Worm (Caenorhabditis elegans) whole organism, young adult: ENCODE measurements around the gene C14A4.9.

Experiments used
- C17E4.6 ChIP-seq: fragments of 200-800 bp; sonication (Bioruptor generic); IDR thresholded peaks from 2 replicates; pipeline ENCODE4 v1.3.6; 2022; ENCODE audit warnings: missing genetic modification reagents, missing genetic modification characterization, missing compliant biosample characterization
- F10E7.11 ChIP-seq: sonication (generic microtip); optimal IDR thresholded peaks from 2 replicates; lab custom pipeline; 2017; ENCODE audit warnings: mild to moderate bottlenecking, missing genetic modification characterization, moderate library complexity, missing compliant biosample characterization
- F39B2.1 ChIP-seq: fragments of 200-800 bp; sonication (Bioruptor generic); IDR thresholded peaks from 2 replicates; pipeline ENCODE4 v1.3.6; 2022; ENCODE audit warnings: missing genetic modification reagents, missing genetic modification characterization, missing compliant biosample characterization
- F57C9.4 ChIP-seq: sonication (generic microtip); optimal IDR thresholded peaks from 2 replicates; lab custom pipeline; 2017; ENCODE audit warnings: mild to moderate bottlenecking, missing genetic modification characterization, missing compliant biosample characterization
- K11D2.4 ChIP-seq: fragments of 200-800 bp; sonication (Bioruptor generic); IDR thresholded peaks from 2 replicates; pipeline ENCODE4 v1.3.6; 2022; ENCODE audit warnings: missing genetic modification reagents, missing genetic modification characterization, missing compliant biosample characterization
- K12H6.12 ChIP-seq: fragments of 200-800 bp; sonication (Bioruptor generic); optimal IDR thresholded peaks from 2 replicates; lab custom pipeline; 2018; ENCODE audit warnings: mild to moderate bottlenecking, missing genetic modification characterization, missing compliant biosample characterization
- T07F8.4 ChIP-seq: sonication (generic microtip); optimal IDR thresholded peaks from 2 replicates; lab custom pipeline; 2016; ENCODE audit warnings: mild to moderate bottlenecking, missing genetic modification characterization, moderate library complexity, missing compliant biosample characterization
- Y53F4B.3 ChIP-seq: fragments of 200-800 bp; sonication (Bioruptor generic); IDR thresholded peaks from 2 replicates; pipeline ENCODE4 v1.3.6; 2022; ENCODE audit warnings: missing genetic modification reagents, missing genetic modification characterization, missing compliant biosample characterization
- Y53G8AR.9 ChIP-seq: fragments of 200-800 bp; sonication (Bioruptor generic); conservative IDR thresholded peaks from 2 replicates; pipeline ENCODE4 v1.3.6; 2022; ENCODE audit warnings: missing genetic modification reagents, missing genetic modification characterization, missing compliant biosample characterization
- Y67H2A.10 ChIP-seq: fragments of 200-800 bp; sonication (Bioruptor generic); conservative IDR thresholded peaks from 2 replicates; pipeline ENCODE4 v1.3.6; 2022; ENCODE audit warnings: missing genetic modification reagents, missing genetic modification characterization, missing compliant biosample characterization
- Y79H2A.3 ChIP-seq: fragments of 200-800 bp; sonication (Bioruptor generic); conservative IDR thresholded peaks from 2 replicates; pipeline ENCODE4 v1.3.6; 2022; ENCODE audit warnings: missing genetic modification reagents, missing genetic modification characterization, missing compliant biosample characterization
- Y95B8A.8 ChIP-seq: fragments of 200-800 bp; sonication (Bioruptor generic); IDR thresholded peaks from 2 replicates; pipeline ENCODE4 v1.3.6; 2022; ENCODE audit warnings: missing genetic modification reagents, missing genetic modification characterization, missing compliant biosample characterization
- akir-1 ChIP-seq: fragments of 200-800 bp; sonication (Bioruptor generic); optimal IDR thresholded peaks from 2 replicates; lab custom pipeline; 2018; ENCODE audit warnings: mild to moderate bottlenecking, missing genetic modification characterization, moderate library complexity, missing compliant biosample characterization
- aptf-2 ChIP-seq: fragments of 200-800 bp; sonication (Bioruptor generic); conservative IDR thresholded peaks from 2 replicates; pipeline ENCODE4 v1.3.6; 2022; ENCODE audit warnings: missing genetic modification reagents, missing genetic modification characterization, missing compliant biosample characterization
- aptf-3 ChIP-seq: fragments of 200-800 bp; sonication (Bioruptor generic); IDR thresholded peaks from 2 replicates; pipeline ENCODE4 v1.3.6; 2022; ENCODE audit warnings: missing genetic modification characterization, missing compliant biosample characterization
- ceh-100 ChIP-seq: fragments of 200-800 bp; sonication (Bioruptor generic); IDR thresholded peaks from 2 replicates; pipeline ENCODE4 v1.3.6; 2022; ENCODE audit warnings: missing genetic modification reagents, missing genetic modification characterization, missing compliant biosample characterization
- ceh-58 ChIP-seq: fragments of 200-800 bp; sonication (Bioruptor generic); IDR thresholded peaks from 2 replicates; pipeline ENCODE4 v1.3.6; 2022; ENCODE audit warnings: missing genetic modification characterization, missing compliant biosample characterization
- ceh-79 ChIP-seq: sonication (generic microtip); optimal IDR thresholded peaks from 2 replicates; lab custom pipeline; 2017; ENCODE audit warnings: mild to moderate bottlenecking, missing genetic modification characterization, missing compliant biosample characterization
- chd-7 ChIP-seq: sonication (generic microtip); optimal IDR thresholded peaks from 2 replicates; lab custom pipeline; 2016; ENCODE audit warnings: mild to moderate bottlenecking, missing genetic modification characterization, moderate library complexity, missing compliant biosample characterization
- dpff-1 ChIP-seq: sonication (generic microtip); optimal IDR thresholded peaks from 2 replicates; lab custom pipeline; 2017; ENCODE audit warnings: mild to moderate bottlenecking, missing genetic modification characterization, missing compliant biosample characterization
- dpl-1 ChIP-seq: fragments of 150-350 bp; optimal IDR thresholded peaks from 2 replicates; lab custom pipeline; 2014; ENCODE audit warnings: missing biosample characterization, missing genetic modification reagents, missing genetic modification characterization
- egl-18 ChIP-seq: fragments of 200-800 bp; sonication (Bioruptor generic); IDR thresholded peaks from 2 replicates; pipeline ENCODE4 v1.3.6; 2022; ENCODE audit warnings: missing genetic modification reagents, missing genetic modification characterization, missing compliant biosample characterization
- egl-44 ChIP-seq: fragments of 200-800 bp; sonication (Bioruptor generic); IDR thresholded peaks from 2 replicates; pipeline ENCODE4 v1.3.6; 2022; ENCODE audit warnings: missing genetic modification reagents, missing genetic modification characterization, missing compliant biosample characterization
- ekl-4 ChIP-seq: fragments of 200-800 bp; sonication (Bioruptor generic); IDR thresholded peaks from 2 replicates; pipeline ENCODE4 v1.3.6; 2022; ENCODE audit warnings: missing genetic modification reagents, missing genetic modification characterization, missing compliant biosample characterization
- hlh-12 ChIP-seq: sonication (generic microtip); optimal IDR thresholded peaks from 2 replicates; lab custom pipeline; 2016; ENCODE audit warnings: missing genetic modification characterization, missing compliant biosample characterization
- hsf-1 ChIP-seq: fragments of 200-800 bp; sonication (Bioruptor generic); IDR thresholded peaks from 2 replicates; pipeline ENCODE4 v1.3.6; 2022; ENCODE audit warnings: missing genetic modification reagents, missing genetic modification characterization, missing compliant biosample characterization
- lsy-27 ChIP-seq: sonication (generic microtip); optimal IDR thresholded peaks from 2 replicates; lab custom pipeline; 2017; ENCODE audit warnings: missing genetic modification characterization, mild to moderate bottlenecking, missing compliant biosample characterization, antibody characterized with exemption, missing genotype, borderline replicate concordance; ENCODE audit not compliant: insufficient read depth
- madf-6 ChIP-seq: fragments of 200-800 bp; sonication (Bioruptor generic); IDR thresholded peaks from 2 replicates; pipeline ENCODE4 v1.3.6; 2022; ENCODE audit warnings: missing genetic modification reagents, missing genetic modification characterization, missing compliant biosample characterization
- mel-28 ChIP-seq: sonication (generic microtip); optimal IDR thresholded peaks from 2 replicates; lab custom pipeline; 2016; ENCODE audit warnings: borderline replicate concordance, mild to moderate bottlenecking, missing genetic modification characterization, missing compliant biosample characterization
- nhr-179 ChIP-seq: sonication (generic microtip); optimal IDR thresholded peaks from 2 replicates; lab custom pipeline; 2016; ENCODE audit warnings: mild to moderate bottlenecking, missing genetic modification characterization, missing compliant biosample characterization
- nhr-27 ChIP-seq: fragments of 200-800 bp; sonication (Bioruptor generic); optimal IDR thresholded peaks from 2 replicates; lab custom pipeline; 2018; ENCODE audit warnings: mild to moderate bottlenecking, missing genetic modification characterization, moderate library complexity, missing compliant biosample characterization
- pbrm-1 ChIP-seq: fragments of 200-800 bp; sonication (Bioruptor generic); IDR thresholded peaks from 2 replicates; pipeline ENCODE4 v1.3.6; 2022; ENCODE audit warnings: missing genetic modification reagents, missing genetic modification characterization, missing compliant biosample characterization
- pha-4 ChIP-seq: fragments of 150-350 bp; sonication (generic microtip); optimal IDR thresholded peaks from 2 replicates; lab custom pipeline; 2014; ENCODE audit warnings: missing biosample characterization, missing genetic modification reagents, missing genetic modification characterization
- rcor-1 ChIP-seq: fragments of 200-800 bp; sonication (Bioruptor generic); IDR thresholded peaks from 2 replicates; pipeline ENCODE4 v1.3.6; 2022; ENCODE audit warnings: missing genetic modification reagents, missing genetic modification characterization, missing compliant biosample characterization
- sea-2 ChIP-seq: fragments of 200-800 bp; sonication (Bioruptor generic); IDR thresholded peaks from 2 replicates; pipeline ENCODE4 v1.3.6; 2022; ENCODE audit warnings: missing genetic modification characterization, missing compliant biosample characterization
- snpc-1.1 ChIP-seq: sonication (generic microtip); optimal IDR thresholded peaks from 2 replicates; lab custom pipeline; 2017; ENCODE audit warnings: missing genetic modification characterization, mild to moderate bottlenecking, missing compliant biosample characterization, antibody characterized with exemption, moderate library complexity, missing genotype, missing genetic modification reagents; ENCODE audit not compliant: insufficient read depth
- snpc-1.3 ChIP-seq: sonication (generic microtip); optimal IDR thresholded peaks from 2 replicates; lab custom pipeline; 2017; ENCODE audit warnings: missing genetic modification characterization, mild to moderate bottlenecking, missing compliant biosample characterization, antibody characterized with exemption, moderate library complexity, missing genotype, missing genetic modification reagents; ENCODE audit not compliant: insufficient read depth
- snpc-3.4 ChIP-seq: sonication (generic microtip); optimal IDR thresholded peaks from 2 replicates; lab custom pipeline; 2017; ENCODE audit warnings: missing genetic modification characterization, mild to moderate bottlenecking, missing compliant biosample characterization, antibody characterized with exemption, moderate library complexity, missing genotype, missing genetic modification reagents
- snpc-4 ChIP-seq, 5 experiments: fragments of 150-350 bp in 1 of 5; sonication (generic microtip) in 4 of 5; optimal IDR thresholded peaks; 2 replicates each; lab custom pipeline; 2014 to 2018; ENCODE audit warnings: missing genetic modification characterization in 5 of 5, missing biosample characterization in 3 of 5, antibody characterized with exemption in 2 of 5, mild to moderate bottlenecking in 2 of 5, missing compliant biosample characterization in 2 of 5, missing genotype in 2 of 5, moderate library complexity in 2 of 5, missing genetic modification reagents in 1 of 5
- tlf-1 ChIP-seq: fragments of 200-800 bp; sonication (Bioruptor generic); optimal IDR thresholded peaks from 2 replicates; lab custom pipeline; 2018; ENCODE audit warnings: mild to moderate bottlenecking, missing genetic modification characterization, missing compliant biosample characterization
- unc-130 ChIP-seq: sonication (generic microtip); optimal IDR thresholded peaks from 2 replicates; lab custom pipeline; 2016; ENCODE audit warnings: missing genetic modification reagents, missing genetic modification characterization, missing compliant biosample characterization
- unc-62 ChIP-seq: fragments of 150-350 bp; optimal IDR thresholded peaks from 2 replicates; lab custom pipeline; 2014; ENCODE audit warnings: missing biosample characterization, missing genetic modification reagents, missing genetic modification characterization
- xnd-1 ChIP-seq: sonication (generic microtip); optimal IDR thresholded peaks from 2 replicates; lab custom pipeline; 2016; ENCODE audit warnings: missing genotype, missing genetic modification reagents, missing genetic modification characterization, missing compliant biosample characterization
- zim-3 ChIP-seq: sonication (generic microtip); optimal IDR thresholded peaks from 2 replicates; lab custom pipeline; 2017; ENCODE audit warnings: mild to moderate bottlenecking, missing genetic modification characterization, moderate library complexity, missing compliant biosample characterization
- ztf-18 ChIP-seq: sonication (generic microtip); optimal IDR thresholded peaks from 2 replicates; lab custom pipeline; 2016; ENCODE audit warnings: missing genotype, mild to moderate bottlenecking, missing genetic modification characterization, missing compliant biosample characterization
- ztf-28 ChIP-seq: fragments of 200-800 bp; sonication (Bioruptor generic); IDR thresholded peaks from 2 replicates; pipeline ENCODE4 v1.3.6; 2022; ENCODE audit warnings: missing genetic modification reagents, missing genetic modification characterization, missing compliant biosample characterization
- ztf-3 ChIP-seq: fragments of 200-800 bp; sonication (Bioruptor generic); optimal IDR thresholded peaks from 2 replicates; lab custom pipeline; 2018; ENCODE audit warnings: mild to moderate bottlenecking, missing genetic modification characterization, missing compliant biosample characterization

Gene C14A4.9

ce11 chrII:10559671-10560184, 39.4 kb upstream of the C14A4.9 start:
- TF ChIP-seq K11D2.4 (no peak), egl-18 (no peak), sea-2 (GFP tag; lab: Robert Waterston, UW) (no peak), F57C9.4 (tag; lab: Kevin White, UChicago) (no peak), F39B2.1 (GFP tag; lab: Robert Waterston, UW) (no peak), snpc-1.1 (tag; lab: Kevin White, UChicago) (no peak), ekl-4 (GFP tag; lab: Robert Waterston, UW) (0 out of 2 replicates have a peak, but pooled peaks have one; percentile 60), egl-44 (GFP tag; lab: Robert Waterston, UW) (no peak), ceh-58 (GFP tag; lab: Robert Waterston, UW) (no peak), ceh-79 (tag; lab: Kevin White, UChicago) (no peak), xnd-1 (no peak), aptf-2 (GFP tag; lab: Robert Waterston, UW) (no peak), Y53G8AR.9 (GFP tag; lab: Robert Waterston, UW) (0 out of 2 replicates have a peak, but pooled peaks have one; percentile 11), nhr-179 (no peak), unc-130 (GFP tag; lab: Kevin White, UChicago) (no peak), chd-7 (tag; lab: Kevin White, UChicago) (no peak), K12H6.12 (tag; lab: Kevin White, UChicago) (no peak), pbrm-1 (0 out of 2 replicates have a peak, but pooled peaks have one; percentile 57), aptf-3 (GFP tag; lab: Robert Waterston, UW) (no peak), snpc-4 (GFP tag; optimal IDR thresholded peaks at IDR 0.05; lab: Kevin White, UChicago) (peak; percentile 6), snpc-4 (tag; optimal IDR thresholded peaks at IDR 0.05; lab: Kevin White, UChicago) (no peak), Y95B8A.8 (GFP tag; lab: Robert Waterston, UW) (no peak), ztf-28 (no peak), nhr-27 (tag; lab: Kevin White, UChicago) (no peak), unc-62 (GFP tag; lab: Kevin White, UChicago) (no peak), dpl-1 (no peak), mel-28 (tag; lab: Kevin White, UChicago) (no peak), dpff-1 (no peak), zim-3 (peak; percentile 62), snpc-3.4 (tag; lab: Kevin White, UChicago) (peak; percentile 81), madf-6 (GFP tag; lab: Robert Waterston, UW) (peak; percentile 60; the same call in 1 of the 2 replicates), hsf-1 (peak; percentile 53), rcor-1 (GFP tag; lab: Robert Waterston, UW) (0 out of 2 replicates have a peak, but pooled peaks have one; percentile 5), hlh-12 (no peak), ztf-18 (tag; lab: Kevin White, UChicago) (no peak), Y67H2A.10 (GFP tag; lab: Robert Waterston, UW) (no peak), snpc-1.3 (tag; lab: Kevin White, UChicago) (peak; percentile 11), ceh-100 (GFP tag; lab: Robert Waterston, UW) (no peak), lsy-27 (tag; lab: Kevin White, UChicago) (no peak), pha-4 (tag; lab: Kevin White, UChicago) (no peak), F10E7.11 (tag; lab: Kevin White, UChicago) (no peak), ztf-3 (no peak), tlf-1 (GFP tag; lab: Kevin White, UChicago) (no peak), C17E4.6 (GFP tag; lab: Robert Waterston, UW) (no peak), Y53F4B.3 (GFP tag; lab: Robert Waterston, UW) (no peak), T07F8.4 (tag; lab: Kevin White, UChicago) (no peak), akir-1 (GFP tag; lab: Kevin White, UChicago) (no peak), Y79H2A.3 (GFP tag; lab: Robert Waterston, UW) (0 out of 2 replicates have a peak, but pooled peaks have one; percentile 39)
